Fruit fly (Drosophila melanogaster) whole organism, embryonic: Measurements from ENCODE around the gene Mst85C.

ENCODE experiments used
- Bdp1 ChIP-seq: fragments of 200-800 bp; sonication (Bioruptor generic); optimal IDR thresholded peaks from 3 replicates; lab custom pipeline; 2016; ENCODE audit warnings: missing biosample characterization, missing genetic modification characterization
- Blimp-1 ChIP-seq: fragments of 200-800 bp; sonication (Bioruptor generic); optimal IDR thresholded peaks from 3 replicates; lab custom pipeline; 2018; ENCODE audit warnings: missing biosample characterization, missing genetic modification characterization, mild to moderate bottlenecking, moderate library complexity, missing genetic modification reagents
- C15 ChIP-seq: fragments of 200-800 bp; sonication (Bioruptor generic); IDR thresholded peaks from 3 replicates; pipeline ENCODE4 v1.3.6; 2022; ENCODE audit warnings: missing biosample characterization, missing genetic modification characterization
- CG10431 ChIP-seq: fragments of 200-800 bp; sonication (Bioruptor generic); optimal IDR thresholded peaks from 3 replicates; lab custom pipeline; 2018; ENCODE audit warnings: missing biosample characterization, mild to moderate bottlenecking, missing genetic modification characterization
- CG10979 ChIP-seq: fragments of 200-800 bp; sonication (Bioruptor generic); optimal IDR thresholded peaks from 2 replicates; lab custom pipeline; 2018; ENCODE audit warnings: missing biosample characterization, mild to moderate bottlenecking, missing genetic modification characterization, moderate library complexity
- CG11723 ChIP-seq: fragments of 200-800 bp; sonication (Bioruptor generic); optimal IDR thresholded peaks from 2 replicates; lab custom pipeline; 2017; ENCODE audit warnings: missing biosample characterization, mild to moderate bottlenecking, missing genetic modification characterization
- CG12769 ChIP-seq: fragments of 200-800 bp; sonication (Bioruptor generic); optimal IDR thresholded peaks from 2 replicates; lab custom pipeline; 2019; ENCODE audit warnings: missing biosample characterization, mild to moderate bottlenecking, missing genetic modification characterization, moderate library complexity
- CG15601 ChIP-seq: fragments of 200-800 bp; sonication (Bioruptor generic); optimal IDR thresholded peaks from 3 replicates; lab custom pipeline; 2019; ENCODE audit warnings: missing biosample characterization, mild to moderate bottlenecking, missing genetic modification characterization, moderate library complexity
- CG16779 ChIP-seq: fragments of 200-800 bp; sonication (Bioruptor generic); IDR thresholded peaks from 2 replicates; pipeline ENCODE4 v1.3.6; 2022; ENCODE audit warnings: missing biosample characterization, missing genetic modification characterization
- CG2875 ChIP-seq: fragments of 200-800 bp; sonication (Bioruptor generic); optimal IDR thresholded peaks from 2 replicates; lab custom pipeline; 2017; ENCODE audit warnings: missing biosample characterization, mild to moderate bottlenecking, missing genetic modification characterization, missing genetic modification reagents
- CG33557 ChIP-seq: fragments of 200-800 bp; sonication (Bioruptor generic); optimal IDR thresholded peaks from 2 replicates; lab custom pipeline; 2019; ENCODE audit warnings: missing biosample characterization, mild to moderate bottlenecking, missing genetic modification characterization, moderate library complexity
- CG42726 ChIP-seq: fragments of 200-800 bp; sonication (Bioruptor generic); IDR thresholded peaks from 2 replicates; pipeline ENCODE4 v1.3.6; 2022; ENCODE audit warnings: missing biosample characterization, missing genetic modification characterization; ENCODE audit not compliant: partially characterized antibody
- CG43689 ChIP-seq: fragments of 200-800 bp; sonication (Bioruptor generic); IDR thresholded peaks from 2 replicates; pipeline ENCODE4 v1.3.6; 2022; ENCODE audit warnings: missing biosample characterization, missing genetic modification characterization
- CG4424 ChIP-seq: fragments of 200-800 bp; sonication (Bioruptor generic); optimal IDR thresholded peaks from 3 replicates; lab custom pipeline; 2016; ENCODE audit warnings: missing biosample characterization, missing genetic modification characterization
- CG6254 ChIP-seq: fragments of 200-800 bp; sonication (Bioruptor generic); optimal IDR thresholded peaks from 3 replicates; lab custom pipeline; 2017; ENCODE audit warnings: mild to moderate bottlenecking, missing biosample characterization, missing genetic modification reagents, missing genetic modification characterization
- CG6813 ChIP-seq: fragments of 200-800 bp; sonication (Bioruptor generic); optimal IDR thresholded peaks from 2 replicates; lab custom pipeline; 2017; ENCODE audit warnings: missing biosample characterization, missing genetic modification characterization, mild to moderate bottlenecking, moderate library complexity, missing genetic modification reagents
- CG7556 ChIP-seq: fragments of 200-800 bp; sonication (Bioruptor generic); optimal IDR thresholded peaks from 2 replicates; lab custom pipeline; 2017; ENCODE audit warnings: missing biosample characterization, mild to moderate bottlenecking, missing genetic modification characterization
- CG7786 ChIP-seq: fragments of 200-800 bp; sonication (Bioruptor generic); optimal IDR thresholded peaks from 2 replicates; lab custom pipeline; 2016; ENCODE audit warnings: missing biosample characterization, missing genetic modification characterization
- CG7839 ChIP-seq: fragments of 200-800 bp; sonication (Bioruptor generic); optimal IDR thresholded peaks from 3 replicates; lab custom pipeline; 2018; ENCODE audit warnings: missing biosample characterization, mild to moderate bottlenecking, missing genetic modification characterization, moderate library complexity
- CG8388 ChIP-seq: fragments of 200-800 bp; sonication (Bioruptor generic); optimal IDR thresholded peaks from 2 replicates; lab custom pipeline; 2019; ENCODE audit warnings: missing biosample characterization, mild to moderate bottlenecking, missing genetic modification characterization, moderate library complexity
- CG9727 ChIP-seq: fragments of 200-800 bp; sonication (Bioruptor generic); optimal IDR thresholded peaks from 3 replicates; lab custom pipeline; 2017; ENCODE audit warnings: missing biosample characterization, mild to moderate bottlenecking, missing genetic modification characterization
- CG9797 ChIP-seq: fragments of 200-800 bp; sonication (Bioruptor generic); optimal IDR thresholded peaks from 3 replicates; lab custom pipeline; 2018; ENCODE audit warnings: missing biosample characterization, mild to moderate bottlenecking, missing genetic modification characterization
- CTCF ChIP-seq: fragments of 200-800 bp; sonication (Bioruptor generic); optimal IDR thresholded peaks from 2 replicates; lab custom pipeline; 2017; ENCODE audit warnings: missing biosample characterization, mild to moderate bottlenecking, missing genetic modification characterization, moderate library complexity
- CkIIα-i1 ChIP-seq: fragments of 200-800 bp; sonication (Bioruptor generic); IDR thresholded peaks from 2 replicates; pipeline ENCODE4 v1.3.6; 2022; ENCODE audit warnings: missing biosample characterization, missing genetic modification characterization
- D ChIP-seq, 2 experiments: fragments of 200-800 bp in 1 of 2; fragments of >200 bp in 1 of 2; sonication (Bioruptor generic) in 1 of 2; optimal IDR thresholded peaks; 2 replicates in 1 of 2; 3 replicates in 1 of 2; lab custom pipeline; 2017; ENCODE audit warnings: mild to moderate bottlenecking in 1 of 2, missing biosample characterization in 1 of 2, missing genetic modification characterization in 1 of 2, missing genetic modification reagents in 1 of 2
- Dfd ChIP-seq, 2 experiments: fragments of >200 bp; optimal IDR thresholded peaks; 2 replicates each; lab custom pipeline; 2017; ENCODE audit warnings: missing biosample characterization in 2 of 2, missing genetic modification characterization in 2 of 2
- ERR ChIP-seq: fragments of 200-800 bp; sonication (Bioruptor generic); optimal IDR thresholded peaks from 2 replicates; lab custom pipeline; 2016; ENCODE audit warnings: missing biosample characterization, missing genetic modification characterization
- HLH3B ChIP-seq: fragments of 200-800 bp; sonication (Bioruptor generic); IDR thresholded peaks from 2 replicates; pipeline ENCODE4 v1.3.6; 2022; ENCODE audit warnings: missing biosample characterization, missing genetic modification characterization
- Hand ChIP-seq: fragments of 200-800 bp; sonication (Bioruptor generic); optimal IDR thresholded peaks from 2 replicates; lab custom pipeline; 2017; ENCODE audit warnings: mild to moderate bottlenecking, missing biosample characterization, missing genetic modification reagents, missing genetic modification characterization
- MBD-R2 ChIP-seq: fragments of 200-800 bp; sonication (Bioruptor generic); IDR thresholded peaks from 2 replicates; pipeline ENCODE4 v1.3.6; 2022; ENCODE audit warnings: missing biosample characterization, missing genetic modification characterization
- MTF-1 ChIP-seq: fragments of 200-800 bp; sonication (Bioruptor generic); optimal IDR thresholded peaks from 2 replicates; lab custom pipeline; 2018; ENCODE audit warnings: missing biosample characterization, mild to moderate bottlenecking, missing genetic modification characterization, borderline replicate concordance
- Mad ChIP-seq: fragments of 200-800 bp; sonication (Bioruptor generic); optimal IDR thresholded peaks from 2 replicates; lab custom pipeline; 2016; ENCODE audit warnings: missing biosample characterization, missing genetic modification characterization
- Meics ChIP-seq: fragments of 200-800 bp; sonication (Bioruptor generic); optimal IDR thresholded peaks from 2 replicates; lab custom pipeline; 2017; ENCODE audit warnings: missing biosample characterization, mild to moderate bottlenecking, missing genetic modification characterization
- Mrtf ChIP-seq: fragments of 200-800 bp; sonication (Bioruptor generic); IDR thresholded peaks from 3 replicates; pipeline ENCODE4 v1.3.6; 2022; ENCODE audit warnings: missing biosample characterization, missing genetic modification characterization
- Nf-YB ChIP-seq: fragments of 200-800 bp; sonication (Bioruptor generic); optimal IDR thresholded peaks from 3 replicates; lab custom pipeline; 2019; ENCODE audit warnings: missing biosample characterization, mild to moderate bottlenecking, missing genetic modification characterization, moderate library complexity
- Six4 ChIP-seq: fragments of 200-800 bp; sonication (Bioruptor generic); optimal IDR thresholded peaks from 2 replicates; lab custom pipeline; 2016; ENCODE audit warnings: missing biosample characterization, missing genetic modification characterization
- ab ChIP-seq: fragments of 200-800 bp; sonication (Bioruptor generic); optimal IDR thresholded peaks from 2 replicates; lab custom pipeline; 2016; ENCODE audit warnings: missing biosample characterization, missing genetic modification characterization
- az2 ChIP-seq: fragments of 200-800 bp; sonication (Bioruptor generic); optimal IDR thresholded peaks from 3 replicates; lab custom pipeline; 2016; ENCODE audit warnings: missing biosample characterization, missing genetic modification characterization
- bcd ChIP-seq: fragments of 200-800 bp; sonication (Bioruptor generic); optimal IDR thresholded peaks from 2 replicates; lab custom pipeline; 2017; ENCODE audit warnings: missing biosample characterization, mild to moderate bottlenecking, missing genetic modification characterization
- fd3F ChIP-seq: fragments of 200-800 bp; sonication (Bioruptor generic); optimal IDR thresholded peaks from 2 replicates; lab custom pipeline; 2018; ENCODE audit warnings: missing biosample characterization, mild to moderate bottlenecking, missing genetic modification characterization, moderate library complexity
- fd96Cb ChIP-seq: fragments of 200-800 bp; sonication (Bioruptor generic); optimal IDR thresholded peaks from 2 replicates; lab custom pipeline; 2018; ENCODE audit warnings: missing biosample characterization, mild to moderate bottlenecking, missing genetic modification characterization, moderate library complexity
- fru ChIP-seq: fragments of >200 bp; optimal IDR thresholded peaks from 2 replicates; lab custom pipeline; 2017
- otp ChIP-seq: fragments of 200-800 bp; sonication (Bioruptor generic); IDR thresholded peaks from 3 replicates; pipeline ENCODE4, ENCODE4 v1.3.6; 2022; ENCODE audit warnings: missing biosample characterization, missing genetic modification characterization
- pita ChIP-seq: fragments of 200-800 bp; sonication (Bioruptor generic); optimal IDR thresholded peaks from 2 replicates; lab custom pipeline; 2017; ENCODE audit warnings: missing biosample characterization, mild to moderate bottlenecking, missing genetic modification characterization
- pnt ChIP-seq: fragments of 200-800 bp; sonication (Bioruptor generic); optimal IDR thresholded peaks from 3 replicates; lab custom pipeline; 2016; ENCODE audit warnings: missing biosample characterization, missing genetic modification characterization
- psq ChIP-seq: fragments of 200-800 bp; sonication (Bioruptor generic); optimal IDR thresholded peaks from 2 replicates; lab custom pipeline; 2017; ENCODE audit warnings: missing biosample characterization, missing genetic modification characterization
- sug ChIP-seq: fragments of 200-800 bp; optimal IDR thresholded peaks from 2 replicates; lab custom pipeline; 2019; ENCODE audit warnings: missing biosample characterization, mild to moderate bottlenecking, missing genetic modification characterization, moderate library complexity
- tio ChIP-seq: fragments of 200-800 bp; sonication (Bioruptor generic); optimal IDR thresholded peaks from 2 replicates; lab custom pipeline; 2017; ENCODE audit warnings: missing biosample characterization, missing genetic modification characterization, inconsistent platforms

Mst85C gene

DNA sequence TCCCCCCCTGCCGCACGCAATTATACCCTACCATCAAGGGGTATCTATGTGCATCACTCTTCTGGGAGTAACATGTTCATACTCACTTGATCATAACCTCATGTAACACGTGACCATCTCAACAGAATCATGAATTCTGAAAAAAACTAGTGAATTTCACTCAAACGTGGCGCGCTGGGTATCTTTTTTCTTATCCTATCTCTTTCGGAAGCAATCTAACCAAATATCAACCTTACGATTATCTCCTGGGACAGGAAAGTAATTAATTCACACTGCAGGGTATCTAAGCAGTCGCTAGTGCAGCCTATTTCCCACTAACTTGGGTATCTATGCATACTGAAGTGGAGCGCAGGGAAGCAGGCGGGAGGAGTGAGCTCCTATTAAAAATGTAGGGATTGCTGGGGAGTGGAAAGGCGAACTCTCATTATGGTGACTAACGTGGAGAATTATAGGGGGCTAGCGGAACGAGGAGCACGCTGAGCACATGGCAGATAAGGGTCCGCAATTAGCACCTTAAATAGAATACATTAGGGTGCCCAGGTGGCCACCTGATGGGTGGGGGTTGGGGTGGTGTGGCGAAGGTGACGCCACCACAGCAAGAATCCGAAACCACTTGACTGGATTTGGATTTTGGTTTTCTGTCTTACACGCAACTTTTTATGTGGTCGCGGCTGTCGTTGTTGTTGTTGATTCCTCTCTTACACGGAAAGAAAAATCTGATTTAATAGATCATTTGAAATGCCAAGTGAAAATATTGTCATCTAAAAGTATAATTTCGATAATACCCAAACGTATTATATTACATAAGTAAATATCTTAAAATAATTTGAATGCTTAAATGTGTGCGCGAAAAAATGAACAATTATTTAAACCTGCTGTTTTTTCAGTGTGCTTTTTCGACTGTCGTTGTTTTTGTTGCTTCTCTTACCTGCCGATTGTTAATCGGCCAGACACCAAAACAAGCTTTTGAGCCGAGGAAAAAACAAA lies 7.0 kb downstream of the Mst85C start (continued):
- peak; percentile 35 for TF ChIP-seq psq (GFP tag; lab: Kevin White, UChicago)
- TF ChIP-seq fd3F (GFP tag; lab: Kevin White, UChicago) = peak; percentile 92
- no peak for TF ChIP-seq ab (GFP tag; lab: Kevin White, UChicago)
- TF ChIP-seq CG6254 = peak; percentile 87
- TF ChIP-seq Hand = peak; percentile 90
- TF ChIP-seq CG10431 (GFP tag; lab: Kevin White, UChicago) = peak; percentile 80
- TF ChIP-seq CG12769 (tag; lab: Kevin White, UChicago) = peak; percentile 91
- no peak for TF ChIP-seq fru (lab: Kevin White, UChicago)
- peak; percentile 94 for TF ChIP-seq Blimp-1
- TF ChIP-seq CG43689 (GFP tag; lab: Robert Waterston, UW) = no peak
- peak; percentile 73 for TF ChIP-seq pnt (GFP tag; lab: Kevin White, UChicago)
- TF ChIP-seq Meics (GFP tag; lab: Kevin White, UChicago) = peak; percentile 96
- TF ChIP-seq CG7786 = peak; percentile 80
- peak; percentile 89 for TF ChIP-seq CG7556 (GFP tag; lab: Kevin White, UChicago)
- peak; percentile 78 for TF ChIP-seq sug (tag; lab: Kevin White, UChicago)
- peak; percentile 23 for TF ChIP-seq Bdp1 (GFP tag; lab: Kevin White, UChicago)
- TF ChIP-seq otp (GFP tag; lab: Robert Waterston, UW) = no peak
- peak; percentile 89 for TF ChIP-seq tio (GFP tag; lab: Kevin White, UChicago)
- TF ChIP-seq D (optimal IDR thresholded peaks at IDR 0.05; lab: Kevin White, UChicago) = no peak
- peak; percentile 89 for TF ChIP-seq D (GFP tag; optimal IDR thresholded peaks at IDR 0.05; lab: Kevin White, UChicago)
- TF ChIP-seq CG9797 (GFP tag; lab: Kevin White, UChicago) = peak; percentile 11
- TF ChIP-seq CG10979 (tag; lab: Kevin White, UChicago) = peak; percentile 94
- peak; percentile 91 for TF ChIP-seq CG6813 (GFP tag; lab: Kevin White, UChicago)
- peak; percentile 63 for TF ChIP-seq CTCF (GFP tag; lab: Kevin White, UChicago)
- no peak for TF ChIP-seq MBD-R2 (GFP tag; lab: Robert Waterston, UW)
- TF ChIP-seq fd96Cb (tag; lab: Kevin White, UChicago) = peak; percentile 93
- TF ChIP-seq CG15601 (tag; lab: Kevin White, UChicago) = peak; percentile 93
- TF ChIP-seq Six4 = peak; percentile 82
- TF ChIP-seq CG16779 (GFP tag; lab: Robert Waterston, UW) = no peak
- TF ChIP-seq bcd (GFP tag; lab: Kevin White, UChicago) = peak; percentile 94
- peak; percentile 86 for TF ChIP-seq MTF-1 (GFP tag; lab: Kevin White, UChicago)
- TF ChIP-seq ERR (GFP tag; lab: Kevin White, UChicago) = peak; percentile 42
- TF ChIP-seq CG9727 = peak; percentile 93
- peak; percentile 74 for TF ChIP-seq CG33557 (GFP tag; lab: Kevin White, UChicago)
- TF ChIP-seq CkIIα-i1 (GFP tag; lab: Robert Waterston, UW) = no peak
- no peak for TF ChIP-seq HLH3B (GFP tag; lab: Robert Waterston, UW)
- TF ChIP-seq Mrtf (GFP tag; lab: Robert Waterston, UW) = no peak
- no peak for TF ChIP-seq Dfd (GFP tag; optimal IDR thresholded peaks at IDR 0.05; lab: Kevin White, UChicago)
- TF ChIP-seq CG2875 (GFP tag; lab: Kevin White, UChicago) = peak; percentile 79
- peak; percentile 98 for TF ChIP-seq CG7839 (tag; lab: Kevin White, UChicago)
- peak; percentile 88 for TF ChIP-seq az2 (GFP tag; lab: Kevin White, UChicago)
- TF ChIP-seq Nf-YB (GFP tag; lab: Kevin White, UChicago) = peak; percentile 83
- TF ChIP-seq CG11723 = peak; percentile 82
- no peak for TF ChIP-seq CG42726 (GFP tag; lab: Robert Waterston, UW)
- peak; percentile 94 for TF ChIP-seq CG4424 (GFP tag; lab: Kevin White, UChicago)
- TF ChIP-seq Mad (GFP tag; lab: Kevin White, UChicago) = peak; percentile 69
- no peak for TF ChIP-seq pita
- TF ChIP-seq CG8388 (GFP tag; lab: Kevin White, UChicago) = peak; percentile 94
- no peak for TF ChIP-seq C15 (GFP tag; lab: Robert Waterston, UW)
